Worm (Caenorhabditis elegans) whole organism, late embryonic: ENCODE measurements around the gene M03A1.8.

Source experiments
- C08G9.2 ChIP-seq: sonication (generic microtip); optimal IDR thresholded peaks from 2 replicates; lab custom pipeline; 2016; ENCODE audit warnings: mild to moderate bottlenecking, missing genetic modification characterization, moderate library complexity, missing compliant biosample characterization
- K09A11.1 ChIP-seq: sonication (generic microtip); optimal IDR thresholded peaks from 2 replicates; lab custom pipeline; 2017; ENCODE audit warnings: antibody characterized with exemption, mild to moderate bottlenecking, missing genetic modification characterization, missing compliant biosample characterization; ENCODE audit not compliant: insufficient read depth
- Y22D7AL.16 ChIP-seq: sonication (generic microtip); optimal IDR thresholded peaks from 2 replicates; lab custom pipeline; 2016; ENCODE audit warnings: missing genetic modification characterization, missing compliant biosample characterization
- ama-1 ChIP-seq: fragments of 150-350 bp; optimal IDR thresholded peaks from 2 replicates; lab custom pipeline; 2014
- ceh-48 ChIP-seq: sonication (generic microtip); optimal IDR thresholded peaks from 2 replicates; lab custom pipeline; 2016; ENCODE audit warnings: missing genetic modification characterization, inconsistent platforms, missing compliant biosample characterization
- fkh-10 ChIP-seq: fragments of 150-350 bp; optimal IDR thresholded peaks from 2 replicates; lab custom pipeline; 2014; ENCODE audit warnings: missing biosample characterization, missing genetic modification reagents, missing genetic modification characterization
- madf-2 ChIP-seq: sonication (generic microtip); optimal IDR thresholded peaks from 2 replicates; lab custom pipeline; 2017; ENCODE audit warnings: missing genetic modification characterization, missing compliant biosample characterization
- pat-9 ChIP-seq: fragments of 200-800 bp; sonication (Bioruptor generic); optimal IDR thresholded peaks from 2 replicates; lab custom pipeline; 2018; ENCODE audit warnings: mild to moderate bottlenecking, missing genetic modification characterization, moderate library complexity, missing compliant biosample characterization
- pha-2 ChIP-seq: sonication (generic microtip); optimal IDR thresholded peaks from 2 replicates; lab custom pipeline; 2017; ENCODE audit warnings: mild to moderate bottlenecking, missing genetic modification characterization, missing compliant biosample characterization
- ttx-3 ChIP-seq: sonication (generic microtip); optimal IDR thresholded peaks from 2 replicates; lab custom pipeline; 2016; ENCODE audit warnings: missing genetic modification reagents, missing genetic modification characterization, missing compliant biosample characterization

DNA sequence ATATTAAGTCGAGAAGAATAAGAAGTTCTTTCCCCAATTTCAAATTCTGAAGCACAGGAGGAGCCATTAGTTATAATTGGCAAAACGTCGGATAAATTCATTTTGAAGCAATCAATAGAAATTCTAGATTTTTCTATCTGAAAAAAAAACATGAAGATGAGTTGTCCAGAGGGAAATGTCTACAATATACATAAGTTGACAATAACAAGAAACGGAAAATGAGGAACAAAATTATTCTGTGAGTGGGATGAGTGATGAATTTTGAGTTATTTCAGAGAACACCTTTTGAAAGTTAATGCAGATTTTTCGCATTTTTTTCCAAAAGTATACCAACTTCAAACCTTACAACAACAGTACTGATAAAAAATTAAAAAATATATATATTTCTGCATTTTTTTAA lies 19.5 kb upstream of the M03A1.8 start, which contains the start of gene sra-36:
- TF ChIP-seq madf-2 (tag; lab: Kevin White, UChicago): no peak
- TF ChIP-seq Y22D7AL.16 (tag; lab: Kevin White, UChicago): no peak
- no peak for TF ChIP-seq K09A11.1 (tag; lab: Kevin White, UChicago)
- TF ChIP-seq fkh-10 (GFP tag; lab: Kevin White, UChicago): no peak
- no peak for TF ChIP-seq pat-9 (tag; lab: Kevin White, UChicago)
- TF ChIP-seq ama-1 (lab: Kevin White, UChicago): no peak
- no peak for TF ChIP-seq C08G9.2
- no peak for TF ChIP-seq pha-2 (tag; lab: Kevin White, UChicago)
- no peak for TF ChIP-seq ceh-48
- TF ChIP-seq ttx-3 (tag; lab: Kevin White, UChicago): no peak
